Worm (Caenorhabditis elegans) whole organism, mixed stage, embryonic: ENCODE data around the gene F36H1.11.
A peak's percentile ranks its signal among the peaks of the same experiment; 100 is the strongest.

ENCODE experiments used
- ces-1 ChIP-seq: fragments of 150-350 bp; optimal IDR thresholded peaks from 2 replicates; lab custom pipeline; 2014; ENCODE audit warnings: missing biosample characterization, missing genetic modification reagents, missing genetic modification characterization
- cnd-1 ChIP-seq: fragments of 200-800 bp; sonication (Bioruptor generic); optimal IDR thresholded peaks from 2 replicates; lab custom pipeline; 2018; ENCODE audit warnings: mild to moderate bottlenecking, missing genetic modification characterization, missing compliant biosample characterization
- elt-1 ChIP-seq: sonication (generic microtip); optimal IDR thresholded peaks from 2 replicates; lab custom pipeline; 2017; ENCODE audit warnings: missing genetic modification characterization, mild to moderate bottlenecking, missing compliant biosample characterization, antibody characterized with exemption, moderate library complexity, borderline replicate concordance; ENCODE audit not compliant: insufficient read depth
- elt-3 ChIP-seq: fragments of 150-350 bp; optimal IDR thresholded peaks from 2 replicates; lab custom pipeline; 2014; ENCODE audit warnings: missing biosample characterization, missing genetic modification characterization
- lin-13 ChIP-seq: fragments of 150-350 bp; optimal IDR thresholded peaks from 2 replicates; lab custom pipeline; 2014; ENCODE audit warnings: missing biosample characterization, missing genetic modification characterization
- nhr-12 ChIP-seq: fragments of 150-350 bp; optimal IDR thresholded peaks from 2 replicates; lab custom pipeline; 2014; ENCODE audit warnings: missing biosample characterization, missing genetic modification characterization
- nhr-76 ChIP-seq: sonication (generic microtip); optimal IDR thresholded peaks from 2 replicates; lab custom pipeline; 2017; ENCODE audit warnings: missing biosample characterization, missing genetic modification characterization
- pha-4 ChIP-seq: fragments of 150-350 bp; optimal IDR thresholded peaks from 2 replicates; lab custom pipeline; 2018; ENCODE audit warnings: missing biosample characterization, missing genetic modification reagents, missing genetic modification characterization
- snpc-4 ChIP-seq: fragments of 150-350 bp; optimal IDR thresholded peaks from 2 replicates; lab custom pipeline; 2014; ENCODE audit warnings: missing biosample characterization, missing genetic modification characterization
- unc-62 ChIP-seq: fragments of 150-350 bp; optimal IDR thresholded peaks from 2 replicates; lab custom pipeline; 2014; ENCODE audit warnings: missing biosample characterization, missing genetic modification reagents, missing genetic modification characterization
- ztf-11 ChIP-seq: fragments of 150-350 bp; optimal IDR thresholded peaks from 2 replicates; lab custom pipeline; 2014; ENCODE audit warnings: missing biosample characterization, missing genetic modification characterization

ce11 chrIV:11063962-11064361 lies 15.0 kb downstream of the F36H1.11 start, which contains the start of gene ttr-16:
- TF ChIP-seq snpc-4 (tag; lab: Kevin White, UChicago) (no peak), elt-1 (tag; lab: Kevin White, UChicago) (no peak), nhr-76 (no peak), unc-62 (GFP tag; lab: Kevin White, UChicago) (peak; percentile 80), nhr-12 (tag; lab: Kevin White, UChicago) (no peak), ces-1 (GFP tag; lab: Kevin White, UChicago) (no peak), pha-4 (tag; lab: Kevin White, UChicago) (no peak), elt-3 (tag; lab: Kevin White, UChicago) (no peak), ztf-11 (tag; lab: Kevin White, UChicago) (no peak), cnd-1 (tag; lab: Kevin White, UChicago) (no peak), lin-13 (tag; lab: Kevin White, UChicago) (no peak)
